Fruit fly (Drosophila melanogaster): ENCODE measurements around the gene CG14662.

The CG14662 gene

DNA sequence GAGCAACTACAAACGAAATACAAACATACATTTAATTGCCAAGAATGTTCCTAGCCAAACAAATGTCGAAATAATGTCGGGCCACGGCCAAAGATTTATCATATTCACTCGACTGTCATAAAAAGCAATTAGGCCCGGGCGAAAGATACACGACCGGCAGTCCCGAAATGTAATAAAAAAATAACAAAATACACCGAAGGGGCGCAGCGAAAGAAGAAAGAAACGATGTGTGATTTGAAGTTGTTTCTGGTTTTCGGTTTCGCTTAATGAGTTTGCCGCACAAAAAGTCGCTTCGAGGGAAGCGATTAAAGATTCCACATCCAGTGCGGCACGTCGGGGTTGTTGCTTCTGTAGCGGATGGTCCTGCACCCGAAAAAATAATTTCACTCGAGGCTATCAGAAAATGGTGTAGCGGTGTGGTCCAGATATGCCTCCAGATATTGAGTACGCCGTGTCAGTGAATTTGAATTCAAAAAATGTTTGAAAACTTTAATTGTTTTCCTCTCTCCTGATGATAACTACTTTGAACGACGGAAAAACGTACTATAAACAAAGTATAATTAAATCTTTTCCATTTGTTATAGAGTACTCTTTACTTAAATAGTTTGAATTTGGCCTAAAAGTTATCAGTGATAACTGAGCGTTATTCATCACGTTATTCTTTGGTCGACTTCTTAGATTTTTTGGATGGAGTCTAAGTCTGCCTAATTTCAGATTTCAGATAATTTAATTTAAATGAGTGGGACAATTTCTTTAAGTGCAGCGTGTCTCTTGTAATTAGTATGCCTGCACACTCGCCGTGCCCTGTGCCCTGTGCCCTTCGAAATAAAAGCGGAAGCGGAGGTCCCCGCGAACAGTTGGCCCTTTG, 5.4 kb upstream of the CG14662 start (continued):
- no peak for TF ChIP-seq C15 (GFP tag; IDR thresholded peaks at IDR 0.05)
- TF ChIP-seq Neu2 (GFP tag; optimal IDR thresholded peaks at IDR 0.05; ENCODE audit: borderline replicate concordance) = no peak
- no peak for TF ChIP-seq gcm2 (GFP tag; optimal IDR thresholded peaks at IDR 0.05)
- peak; percentile 18 for TF ChIP-seq caup (GFP tag; optimal IDR thresholded peaks at IDR 0.05; ENCODE audit: severe bottlenecking)
- TF ChIP-seq hkb (optimal IDR thresholded peaks at IDR 0.05) = no peak
- no peak for TF ChIP-seq hkb (GFP tag; IDR thresholded peaks at IDR 0.05)
- no peak for TF ChIP-seq CG11456 (GFP tag; IDR thresholded peaks at IDR 0.05)
- TF ChIP-seq CG10431 (GFP tag; optimal IDR thresholded peaks at IDR 0.05) = no peak
- TF ChIP-seq CG32767 (GFP tag; IDR thresholded peaks at IDR 0.05) = no peak
- TF ChIP-seq CG15073 (GFP tag; optimal IDR thresholded peaks at IDR 0.05) = peak; percentile 11
- TF ChIP-seq sisA (GFP tag; IDR thresholded peaks at IDR 0.05) = no peak
- TF ChIP-seq CG11398 (GFP tag; optimal IDR thresholded peaks at IDR 0.05) = peak; percentile 60
- TF ChIP-seq Hmx (GFP tag; optimal IDR thresholded peaks at IDR 0.05) = no peak
- peak; percentile 41 for TF ChIP-seq Mes4 (GFP tag; optimal IDR thresholded peaks at IDR 0.05)
- peak; percentile 15 for TF ChIP-seq CG1603 (tag; optimal IDR thresholded peaks at IDR 0.05)
- peak; percentile 30; the same call in 1 of the 2 replicates for TF ChIP-seq Awh (GFP tag; IDR thresholded peaks at IDR 0.05)
- TF ChIP-seq Atf3 (GFP tag; optimal IDR thresholded peaks at IDR 0.05) = peak; percentile 24
- TF ChIP-seq Lhr (GFP tag; optimal IDR thresholded peaks at IDR 0.05) = peak; percentile 38
- peak; percentile 23 for TF ChIP-seq ab (GFP tag; optimal IDR thresholded peaks at IDR 0.05)
- no peak for TF ChIP-seq ash1 (GFP tag; optimal IDR thresholded peaks at IDR 0.05)
- TF ChIP-seq Vsx1 (GFP tag; optimal IDR thresholded peaks at IDR 0.05) = peak; percentile 10
- TF ChIP-seq Myb (GFP tag; optimal IDR thresholded peaks at IDR 0.05) = no peak
- TF ChIP-seq nau (GFP tag; optimal IDR thresholded peaks at IDR 0.05) = no peak
- TF ChIP-seq Gug (GFP tag; IDR thresholded peaks at IDR 0.05) = no peak; the same call in 3 of the 4 replicates
- peak; percentile 13 for TF ChIP-seq grn (GFP tag; optimal IDR thresholded peaks at IDR 0.05)
- TF ChIP-seq Eip74EF (GFP tag; optimal IDR thresholded peaks at IDR 0.05) = peak in 1 of 2 experiments; percentile 38
- peak; percentile 69 for TF ChIP-seq CG33557 (GFP tag; optimal IDR thresholded peaks at IDR 0.05)
- TF ChIP-seq Ets97D (GFP tag; optimal IDR thresholded peaks at IDR 0.05) = no peak
- peak; percentile 65 for TF ChIP-seq CG10209 (GFP tag; optimal IDR thresholded peaks at IDR 0.05)
- TF ChIP-seq Dek (tag; optimal IDR thresholded peaks at IDR 0.05) = no peak
- no peak for TF ChIP-seq vnd (GFP tag; IDR thresholded peaks at IDR 0.05; ENCODE audit: partially characterized antibody)
- TF ChIP-seq chinmo (GFP tag; IDR thresholded peaks at IDR 0.05; ENCODE audit: partially characterized antibody) = 0 out of 4 replicates have a peak, but pooled peaks have one; percentile 22
- TF ChIP-seq CG31388 (GFP tag; optimal IDR thresholded peaks at IDR 0.05) = no peak
- TF ChIP-seq CG30020 (tag; optimal IDR thresholded peaks at IDR 0.05) = peak; percentile 13
- no peak for TF ChIP-seq CG1647 (GFP tag; optimal IDR thresholded peaks at IDR 0.05)
- TF ChIP-seq pzg (GFP tag; optimal IDR thresholded peaks at IDR 0.05) = no peak
- TF ChIP-seq CG15514 (GFP tag; optimal IDR thresholded peaks at IDR 0.05) = no peak
- peak; percentile 57 for TF ChIP-seq CHES-1-like (GFP tag; optimal IDR thresholded peaks at IDR 0.05)
- peak; percentile 56 for TF ChIP-seq ac (GFP tag; optimal IDR thresholded peaks at IDR 0.05)
- TF ChIP-seq D19A (tag; optimal IDR thresholded peaks at IDR 0.05) = peak; percentile 51
- no peak for TF ChIP-seq ato (GFP tag; IDR thresholded peaks at IDR 0.05; ENCODE audit: partially characterized antibody)
- peak; percentile 23 for TF ChIP-seq CG11723 (GFP tag; optimal IDR thresholded peaks at IDR 0.05)
- TF ChIP-seq CG2129 (GFP tag; IDR thresholded peaks at IDR 0.05; ENCODE audit: partially characterized antibody) = no peak
- no peak for TF ChIP-seq CG9817 (tag; optimal IDR thresholded peaks at IDR 0.05)
- no peak for TF ChIP-seq CG7963 (GFP tag; IDR thresholded peaks at IDR 0.05; ENCODE audit: partially characterized antibody)
- TF ChIP-seq grau (tag; optimal IDR thresholded peaks at IDR 0.05) = peak; percentile 52
- TF ChIP-seq CG12299 (tag; optimal IDR thresholded peaks at IDR 0.05) = no peak
- peak; percentile 2 for TF ChIP-seq Max (GFP tag; optimal IDR thresholded peaks at IDR 0.05)
